Worm (Caenorhabditis elegans) whole organism, L3 larva: ENCODE measurements around the gene srh-16.
A peak's percentile ranks its signal among the peaks of the same experiment; 100 is the strongest.

ENCODE experiments used
- R02D3.7 ChIP-seq: fragments of 150-350 bp; optimal IDR thresholded peaks from 2 replicates; lab custom pipeline; 2014; ENCODE audit warnings: missing biosample characterization, missing genetic modification characterization
- ZK546.5 ChIP-seq: sonication (generic microtip); optimal IDR thresholded peaks from 2 replicates; lab custom pipeline; 2017; ENCODE audit warnings: missing biosample characterization, missing genetic modification characterization
- aly-2 ChIP-seq: fragments of 150-350 bp; optimal IDR thresholded peaks from 2 replicates; lab custom pipeline; 2014; ENCODE audit warnings: missing biosample characterization, missing genetic modification characterization
- ama-1 ChIP-seq: fragments of 150-350 bp; optimal IDR thresholded peaks from 2 replicates; lab custom pipeline; 2018
- ceh-16 ChIP-seq: sonication (generic microtip); optimal IDR thresholded peaks from 2 replicates; lab custom pipeline; 2017; ENCODE audit warnings: missing biosample characterization, missing genetic modification characterization
- ceh-28 ChIP-seq: fragments of 150-350 bp; optimal IDR thresholded peaks from 2 replicates; lab custom pipeline; 2014; ENCODE audit warnings: missing biosample characterization, missing genetic modification reagents, missing genetic modification characterization
- ceh-82 ChIP-seq: fragments of 150-350 bp; optimal IDR thresholded peaks from 2 replicates; lab custom pipeline; 2014; ENCODE audit warnings: missing biosample characterization, missing genetic modification characterization
- ceh-9 ChIP-seq: sonication (generic microtip); optimal IDR thresholded peaks from 2 replicates; lab custom pipeline; 2018; ENCODE audit warnings: missing biosample characterization, missing genetic modification characterization
- daf-12 ChIP-seq: fragments of 150-350 bp; optimal IDR thresholded peaks from 2 replicates; lab custom pipeline; 2014; ENCODE audit warnings: missing biosample characterization, missing genetic modification reagents, missing genetic modification characterization
- egl-27 ChIP-seq: sonication (generic microtip); optimal IDR thresholded peaks from 4 replicates; lab custom pipeline; 2017; ENCODE audit warnings: missing biosample characterization, missing genetic modification reagents, missing genetic modification characterization
- egl-5 ChIP-seq: fragments of 150-350 bp; optimal IDR thresholded peaks from 2 replicates; lab custom pipeline; 2017; ENCODE audit warnings: missing biosample characterization, missing genetic modification reagents, missing genetic modification characterization, inconsistent platforms
- elt-1 ChIP-seq: fragments of 150-350 bp; optimal IDR thresholded peaks from 2 replicates; lab custom pipeline; 2014; ENCODE audit warnings: missing biosample characterization, missing genetic modification characterization
- elt-2 ChIP-seq: sonication (generic microtip); optimal IDR thresholded peaks from 2 replicates; lab custom pipeline; 2016; ENCODE audit warnings: missing genetic modification reagents, mild to moderate bottlenecking, missing genetic modification characterization, missing compliant biosample characterization
- elt-3 ChIP-seq, 3 experiments: fragments of 150-350 bp in 1 of 3; sonication (generic microtip) in 2 of 3; optimal IDR thresholded peaks; 2 replicates in 2 of 3; 4 replicates in 1 of 3; lab custom pipeline; 2014 to 2017; ENCODE audit warnings: missing biosample characterization in 3 of 3, missing genetic modification characterization in 3 of 3
- eor-1 ChIP-seq, 2 experiments: fragments of 150-350 bp; optimal IDR thresholded peaks; 2 replicates each; lab custom pipeline; 2014 to 2018; ENCODE audit warnings: missing biosample characterization in 2 of 2, missing genetic modification characterization in 2 of 2
- fkh-10 ChIP-seq: sonication (generic microtip); optimal IDR thresholded peaks from 2 replicates; lab custom pipeline; 2017; ENCODE audit warnings: missing biosample characterization, missing genetic modification reagents, missing genetic modification characterization
- fkh-2 ChIP-seq: fragments of 150-350 bp; optimal IDR thresholded peaks from 2 replicates; lab custom pipeline; 2014; ENCODE audit warnings: missing biosample characterization, missing genetic modification reagents, missing genetic modification characterization
- fos-1 ChIP-seq: fragments of 150-350 bp; optimal IDR thresholded peaks from 2 replicates; lab custom pipeline; 2014; ENCODE audit warnings: missing biosample characterization, missing genetic modification characterization
- hmg-11 ChIP-seq: sonication (generic microtip); optimal IDR thresholded peaks from 2 replicates; lab custom pipeline; 2016; ENCODE audit warnings: missing genetic modification characterization, missing compliant biosample characterization
- jun-1 ChIP-seq: fragments of 150-350 bp; optimal IDR thresholded peaks from 2 replicates; lab custom pipeline; 2014; ENCODE audit warnings: missing biosample characterization, missing genetic modification reagents, missing genetic modification characterization
- lin-15B ChIP-seq: fragments of 150-350 bp; optimal IDR thresholded peaks from 2 replicates; lab custom pipeline; 2014; ENCODE audit warnings: missing biosample characterization, missing genetic modification characterization
- lin-39 ChIP-seq: fragments of 150-350 bp; optimal IDR thresholded peaks from 2 replicates; lab custom pipeline; 2018; ENCODE audit warnings: missing biosample characterization, missing genetic modification reagents, missing genetic modification characterization
- lsy-12 ChIP-seq: sonication (generic microtip); optimal IDR thresholded peaks from 2 replicates; lab custom pipeline; 2016; ENCODE audit warnings: mild to moderate bottlenecking, missing genetic modification characterization, missing compliant biosample characterization
- mdl-1 ChIP-seq: fragments of 150-350 bp; optimal IDR thresholded peaks from 2 replicates; lab custom pipeline; 2014; ENCODE audit warnings: missing biosample characterization, missing genetic modification characterization
- mml-1 ChIP-seq: fragments of 150-350 bp; sonication (generic microtip); optimal IDR thresholded peaks from 3 replicates; lab custom pipeline; 2014; ENCODE audit warnings: missing biosample characterization, missing genetic modification characterization
- nfya-1 ChIP-seq: sonication (generic microtip); optimal IDR thresholded peaks from 2 replicates; lab custom pipeline; 2017; ENCODE audit warnings: missing genetic modification characterization, mild to moderate bottlenecking, missing compliant biosample characterization, antibody characterized with exemption, moderate library complexity; ENCODE audit not compliant: insufficient read depth
- nhr-11 ChIP-seq: fragments of 150-350 bp; optimal IDR thresholded peaks from 2 replicates; lab custom pipeline; 2014; ENCODE audit warnings: missing biosample characterization, missing genetic modification characterization
- nhr-12 ChIP-seq: fragments of 150-350 bp; optimal IDR thresholded peaks from 2 replicates; lab custom pipeline; 2014; ENCODE audit warnings: missing biosample characterization, missing genetic modification characterization
- nhr-23 ChIP-seq: fragments of 150-350 bp; optimal IDR thresholded peaks from 2 replicates; lab custom pipeline; 2014; ENCODE audit warnings: missing biosample characterization, missing genetic modification reagents, missing genetic modification characterization
- nhr-237 ChIP-seq: fragments of 150-350 bp; optimal IDR thresholded peaks from 2 replicates; lab custom pipeline; 2014; ENCODE audit warnings: missing biosample characterization, missing genetic modification characterization
- nhr-25 ChIP-seq: sonication (generic microtip); optimal IDR thresholded peaks from 2 replicates; lab custom pipeline; 2017; ENCODE audit warnings: missing biosample characterization, missing genetic modification characterization
- nhr-28 ChIP-seq: fragments of 150-350 bp; optimal IDR thresholded peaks from 2 replicates; lab custom pipeline; 2014; ENCODE audit warnings: missing biosample characterization, missing genetic modification characterization
- nhr-43 ChIP-seq: sonication (generic microtip); optimal IDR thresholded peaks from 2 replicates; lab custom pipeline; 2016; ENCODE audit warnings: mild to moderate bottlenecking, missing genetic modification characterization, missing compliant biosample characterization; ENCODE audit not compliant: poor library complexity, severe bottlenecking
- nhr-67 ChIP-seq: fragments of 150-350 bp; optimal IDR thresholded peaks from 2 replicates; lab custom pipeline; 2014; ENCODE audit warnings: missing biosample characterization, missing genetic modification characterization
- nhr-76 ChIP-seq: fragments of 150-350 bp; sonication (generic microtip); optimal IDR thresholded peaks from 5 replicates; lab custom pipeline; 2014; ENCODE audit warnings: missing biosample characterization, missing genetic modification characterization
- nhr-77 ChIP-seq: fragments of 150-350 bp; optimal IDR thresholded peaks from 2 replicates; lab custom pipeline; 2014; ENCODE audit warnings: missing biosample characterization, missing genetic modification characterization
- pha-4 ChIP-seq: fragments of 150-350 bp; optimal IDR thresholded peaks from 2 replicates; lab custom pipeline; 2014; ENCODE audit warnings: missing biosample characterization, missing genetic modification reagents, missing genetic modification characterization
- pqm-1 ChIP-seq: fragments of 150-350 bp; optimal IDR thresholded peaks from 2 replicates; lab custom pipeline; 2017; ENCODE audit warnings: missing biosample characterization, missing genetic modification characterization, inconsistent platforms
- sea-2 ChIP-seq: fragments of 150-350 bp; sonication (generic microtip); optimal IDR thresholded peaks from 4 replicates; lab custom pipeline; 2014; ENCODE audit warnings: missing biosample characterization, missing genetic modification reagents, missing genetic modification characterization
- skn-1 ChIP-seq: fragments of 150-350 bp; optimal IDR thresholded peaks from 2 replicates; lab custom pipeline; 2014; ENCODE audit warnings: missing biosample characterization, missing genetic modification characterization
- snpc-4 ChIP-seq: fragments of 150-350 bp; optimal IDR thresholded peaks from 2 replicates; lab custom pipeline; 2014; ENCODE audit warnings: missing biosample characterization, missing genetic modification characterization
- tbx-2 ChIP-seq: sonication (generic microtip); optimal IDR thresholded peaks from 2 replicates; lab custom pipeline; 2016; ENCODE audit warnings: mild to moderate bottlenecking, missing genetic modification characterization, missing compliant biosample characterization
- unc-39 ChIP-seq: sonication (generic microtip); optimal IDR thresholded peaks from 4 replicates; lab custom pipeline; 2017; ENCODE audit warnings: missing biosample characterization, missing genetic modification characterization
- unc-62 ChIP-seq: fragments of 150-350 bp; sonication (generic microtip); optimal IDR thresholded peaks from 4 replicates; lab custom pipeline; 2014; ENCODE audit warnings: missing biosample characterization, missing genetic modification reagents, missing genetic modification characterization
- zag-1 ChIP-seq: fragments of 150-350 bp; optimal IDR thresholded peaks from 2 replicates; lab custom pipeline; 2014; ENCODE audit warnings: missing biosample characterization, missing genetic modification characterization
- ztf-11 ChIP-seq: fragments of 150-350 bp; optimal IDR thresholded peaks from 2 replicates; lab custom pipeline; 2014; ENCODE audit warnings: missing biosample characterization, missing genetic modification characterization
- ztf-4 ChIP-seq: fragments of 150-350 bp; optimal IDR thresholded peaks from 2 replicates; lab custom pipeline; 2014; ENCODE audit warnings: missing biosample characterization, missing genetic modification characterization

Gene srh-16

DNA sequence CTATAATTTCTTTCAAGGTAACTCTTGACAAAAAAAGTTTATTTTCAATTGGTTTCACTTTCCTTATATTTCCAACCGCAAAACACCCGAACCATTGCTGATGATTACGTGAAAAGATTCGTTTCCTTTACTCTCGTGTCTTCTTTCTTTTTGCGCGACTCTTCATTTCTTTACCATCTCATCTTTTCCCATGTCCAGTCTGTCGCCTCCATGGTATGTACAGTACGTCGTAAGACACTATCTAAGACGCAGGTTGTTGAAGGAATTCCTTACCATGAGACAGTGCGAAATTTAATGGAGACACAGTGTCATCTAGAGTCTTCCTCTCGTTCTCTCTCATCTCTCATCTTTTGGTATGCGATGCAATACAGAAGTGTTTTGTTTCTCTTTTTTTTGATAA, 8.5 kb downstream of the srh-16 start:
- TF ChIP-seq lin-15B (tag; lab: Kevin White, UChicago) (no peak), egl-5 (no peak), fkh-2 (tag; lab: Kevin White, UChicago) (no peak), elt-1 (peak; percentile 43), nhr-12 (tag; lab: Kevin White, UChicago) (no peak), fkh-10 (no peak), eor-1 (tag; optimal IDR thresholded peaks at IDR 0.05; lab: Kevin White, UChicago) (no peak), elt-2 (tag; lab: Kevin White, UChicago) (peak; percentile 74), snpc-4 (tag; lab: Kevin White, UChicago) (peak; percentile 33), nhr-28 (tag; lab: Kevin White, UChicago) (no peak), elt-3 (tag; optimal IDR thresholded peaks at IDR 0.05; lab: Kevin White, UChicago) (peak in 1 of 3 experiments; percentile 56), tbx-2 (tag; lab: Kevin White, UChicago) (no peak), ceh-82 (no peak), R02D3.7 (tag; lab: Kevin White, UChicago) (peak; percentile 17), ceh-9 (tag; lab: Kevin White, UChicago) (no peak), skn-1 (tag; lab: Kevin White, UChicago) (no peak), aly-2 (no peak), unc-39 (tag; lab: Kevin White, UChicago) (no peak), sea-2 (GFP tag; lab: Kevin White, UChicago) (no peak), nhr-11 (tag; lab: Kevin White, UChicago) (no peak), nhr-76 (no peak), ztf-4 (tag; lab: Kevin White, UChicago) (peak; percentile 47), pha-4 (tag; lab: Kevin White, UChicago) (peak; percentile 91), nhr-237 (tag; lab: Kevin White, UChicago) (no peak), mml-1 (tag; lab: Kevin White, UChicago) (no peak), nhr-67 (tag; lab: Kevin White, UChicago) (no peak), ama-1 (lab: Kevin White, UChicago) (peak; percentile 55), nhr-77 (tag; lab: Kevin White, UChicago) (no peak), hmg-11 (tag; lab: Kevin White, UChicago) (no peak), ceh-28 (tag; lab: Kevin White, UChicago) (peak; percentile 58), nfya-1 (peak; percentile 50), mdl-1 (tag; lab: Kevin White, UChicago) (peak; percentile 25), pqm-1 (tag; lab: Kevin White, UChicago) (peak; percentile 45), lsy-12 (tag; lab: Kevin White, UChicago) (peak; percentile 2), zag-1 (tag; lab: Kevin White, UChicago) (no peak), daf-12 (no peak), fos-1 (no peak), egl-27 (tag; lab: Kevin White, UChicago) (peak; percentile 42), nhr-25 (tag; lab: Kevin White, UChicago) (peak; percentile 94), unc-62 (GFP tag; lab: Kevin White, UChicago) (peak; percentile 58), ztf-11 (tag; lab: Kevin White, UChicago) (no peak), lin-39 (tag; lab: Kevin White, UChicago) (no peak), ZK546.5 (tag; lab: Kevin White, UChicago) (no peak), nhr-23 (tag; lab: Kevin White, UChicago) (peak; percentile 81), nhr-43 (tag; lab: Kevin White, UChicago) (peak; percentile 20), jun-1 (tag; lab: Kevin White, UChicago) (peak; percentile 62), ceh-16 (tag; lab: Kevin White, UChicago) (no peak)
